Fruit fly (Drosophila melanogaster): ENCODE data around the gene sNPF.
A peak's percentile ranks its signal among the peaks of the same experiment; 100 is the strongest.

sNPF gene

dm6 chr2L:20097773-20098172, 70.1 kb downstream of the sNPF start (continued):
- TF ChIP-seq ato (GFP tag; IDR thresholded peaks at IDR 0.05; ENCODE audit: partially characterized antibody) (0 out of 2 replicates have a peak, but pooled peaks have one; percentile 6), Dfd (GFP tag; optimal IDR thresholded peaks at IDR 0.05) (peak in 1 of 2 experiments; percentile 34), dm (GFP tag; optimal IDR thresholded peaks at IDR 0.05) (peak; percentile 15), Blimp-1 (GFP tag; optimal IDR thresholded peaks at IDR 0.05) (no peak), zf30C (GFP tag; optimal IDR thresholded peaks at IDR 0.05) (no peak), CG3726 (GFP tag; IDR thresholded peaks at IDR 0.05) (no peak), wek (GFP tag; optimal IDR thresholded peaks at IDR 0.05) (no peak), Nf-YA (GFP tag; IDR thresholded peaks at IDR 0.05) (no peak), CG13296 (GFP tag; optimal IDR thresholded peaks at IDR 0.05) (no peak), PHDP (tag; optimal IDR thresholded peaks at IDR 0.05) (no peak), CG43689 (GFP tag; IDR thresholded peaks at IDR 0.05) (no peak; the same call in 1 of the 2 replicates), CG2199 (GFP tag; IDR thresholded peaks at IDR 0.05) (peak; percentile 89), CG7963 (GFP tag; IDR thresholded peaks at IDR 0.05; ENCODE audit: partially characterized antibody) (peak; percentile 31; the same call in 1 of the 3 replicates), CG34224 (GFP tag; IDR thresholded peaks at IDR 0.05; ENCODE audit: partially characterized antibody) (peak; percentile 41; the same call in 1 of the 3 replicates), Side (GFP tag; optimal IDR thresholded peaks at IDR 0.05) (no peak), CG31441 (GFP tag; IDR thresholded peaks at IDR 0.05) (no peak), Tbp (GFP tag; optimal IDR thresholded peaks at IDR 0.05) (no peak), CG1832 (GFP tag; optimal IDR thresholded peaks at IDR 0.05) (no peak), z (GFP tag; IDR thresholded peaks at IDR 0.05) (0 out of 3 replicates have a peak, but pooled peaks have one; percentile 40), Hr39 (optimal IDR thresholded peaks at IDR 0.05) (peak; percentile 94), CG34376 (GFP tag; optimal IDR thresholded peaks at IDR 0.05) (no peak), tna (GFP tag; IDR thresholded peaks at IDR 0.05; ENCODE audit: partially characterized antibody) (peak; percentile 12; the same call in 1 of the 2 replicates), Hey (tag; optimal IDR thresholded peaks at IDR 0.05) (no peak), Ravus (GFP tag; IDR thresholded peaks at IDR 0.05) (no peak), emc (GFP tag; optimal IDR thresholded peaks at IDR 0.05) (no peak), CG12769 (tag; optimal IDR thresholded peaks at IDR 0.05) (no peak), CG12236 (GFP tag; optimal IDR thresholded peaks at IDR 0.05) (no peak), Hand (GFP tag; optimal IDR thresholded peaks at IDR 0.05) (no peak), CG30431 (GFP tag; optimal IDR thresholded peaks at IDR 0.05) (no peak), CG4707 (GFP tag; optimal IDR thresholded peaks at IDR 0.05) (peak; percentile 87), CG2120 (GFP tag; optimal IDR thresholded peaks at IDR 0.05) (no peak), crol (GFP tag; IDR thresholded peaks at IDR 0.05) (0 out of 2 replicates have a peak, but pooled peaks have one; percentile 28), stc (GFP tag; IDR thresholded peaks at IDR 0.05) (peak; percentile 17; the same call in 1 of the 2 replicates), sob (GFP tag; IDR thresholded peaks at IDR 0.05) (no peak), Oaz (GFP tag; IDR thresholded peaks at IDR 0.05) (no peak), cwo (GFP tag; optimal IDR thresholded peaks at IDR 0.05) (peak; percentile 54), chinmo (GFP tag; IDR thresholded peaks at IDR 0.05; ENCODE audit: partially characterized antibody) (peak; percentile 51; the same call in 1 of the 4 replicates), pum (GFP tag; optimal IDR thresholded peaks at IDR 0.05) (no peak), CG11723 (GFP tag; optimal IDR thresholded peaks at IDR 0.05) (no peak), NC2β (GFP tag; optimal IDR thresholded peaks at IDR 0.05) (no peak)

- TF ChIP-seq Med (GFP tag) = peak; percentile 67
- peak; percentile 34 for TF ChIP-seq zen (tag; optimal IDR thresholded peaks at IDR 0.05)
- peak; percentile 10; the same call in 1 of the 2 replicates for TF ChIP-seq bbx (GFP tag; IDR thresholded peaks at IDR 0.05; ENCODE audit: partially characterized antibody)
- TF ChIP-seq lmd (GFP tag; IDR thresholded peaks at IDR 0.05) = 0 out of 2 replicates have a peak, but pooled peaks have one; percentile 7
- TF ChIP-seq amos (GFP tag; IDR thresholded peaks at IDR 0.05; ENCODE audit: partially characterized antibody) = 0 out of 2 replicates have a peak, but pooled peaks have one; percentile 20
- TF ChIP-seq CG18011 (GFP tag; optimal IDR thresholded peaks at IDR 0.05) = peak; percentile 96
- peak; percentile 2 for TF ChIP-seq her (GFP tag; optimal IDR thresholded peaks at IDR 0.05)
- TF ChIP-seq CG15269 (tag; optimal IDR thresholded peaks at IDR 0.05) = peak; percentile 27
- peak; percentile 37 for TF ChIP-seq CG1603 (tag; optimal IDR thresholded peaks at IDR 0.05)
- peak; percentile 4 for TF ChIP-seq lilli (GFP tag; optimal IDR thresholded peaks at IDR 0.05)
- TF ChIP-seq Opbp (GFP tag; IDR thresholded peaks at IDR 0.05; ENCODE audit: partially characterized antibody) = 0 out of 3 replicates have a peak, but pooled peaks have one; percentile 21
- TF ChIP-seq E2f2 (GFP tag; IDR thresholded peaks at IDR 0.05) = peak; percentile 68
- 0 out of 3 replicates have a peak, but pooled peaks have one; percentile 1 for TF ChIP-seq CG34224 (GFP tag; IDR thresholded peaks at IDR 0.05; ENCODE audit: partially characterized antibody)
- TF ChIP-seq CG2120 (GFP tag; optimal IDR thresholded peaks at IDR 0.05) = peak; percentile 3
These were observed 70.5 kb downstream of the sNPF start for dm6 chr2L:20098194-20098593.

Data from whole organism, embryonic.